Fruit fly (Drosophila melanogaster) whole organism, embryonic: Measurements from ENCODE around the gene CAH7.

Experiments used
- BtbVII ChIP-seq: fragments of 200-800 bp; sonication (Bioruptor generic); optimal IDR thresholded peaks from 3 replicates; lab custom pipeline; 2017; ENCODE audit warnings: missing biosample characterization, mild to moderate bottlenecking, missing genetic modification characterization
- CG12104 ChIP-seq: fragments of 200-800 bp; sonication (Bioruptor generic); optimal IDR thresholded peaks from 3 replicates; lab custom pipeline; 2016; ENCODE audit warnings: missing biosample characterization, missing genetic modification characterization
- CG12659 ChIP-seq: fragments of 200-800 bp; sonication (Bioruptor generic); optimal IDR thresholded peaks from 3 replicates; lab custom pipeline; 2017; ENCODE audit warnings: mild to moderate bottlenecking, missing biosample characterization, missing genetic modification reagents, missing genetic modification characterization
- CG1529 ChIP-seq: fragments of 200-800 bp; sonication (Bioruptor generic); optimal IDR thresholded peaks from 3 replicates; lab custom pipeline; 2018; ENCODE audit warnings: missing biosample characterization, missing genetic modification characterization
- CG15479 ChIP-seq: fragments of 200-800 bp; sonication (Bioruptor generic); optimal IDR thresholded peaks from 3 replicates; lab custom pipeline; 2019; ENCODE audit warnings: missing biosample characterization, mild to moderate bottlenecking, missing genetic modification characterization, moderate library complexity
- CG16779 ChIP-seq: fragments of 200-800 bp; sonication (Bioruptor generic); IDR thresholded peaks from 2 replicates; pipeline ENCODE4 v1.3.6; 2022; ENCODE audit warnings: missing biosample characterization, missing genetic modification characterization
- CG17186 ChIP-seq: fragments of 200-800 bp; sonication (Bioruptor generic); optimal IDR thresholded peaks from 3 replicates; lab custom pipeline; 2017; ENCODE audit warnings: missing biosample characterization, missing genetic modification reagents, missing genetic modification characterization
- CG17385 ChIP-seq: fragments of 200-800 bp; sonication (Bioruptor generic); optimal IDR thresholded peaks from 3 replicates; lab custom pipeline; 2018; ENCODE audit warnings: missing biosample characterization, mild to moderate bottlenecking, missing genetic modification characterization
- CG17612 ChIP-seq: fragments of 200-800 bp; sonication (Bioruptor generic); IDR thresholded peaks from 2 replicates; pipeline ENCODE4 v1.3.6; 2022; ENCODE audit warnings: missing biosample characterization, missing genetic modification characterization
- CG17912 ChIP-seq: fragments of 200-800 bp; sonication (Bioruptor generic); optimal IDR thresholded peaks from 2 replicates; lab custom pipeline; 2018; ENCODE audit warnings: missing biosample characterization, mild to moderate bottlenecking, missing genetic modification characterization
- CG1792 ChIP-seq: fragments of 200-800 bp; sonication (Bioruptor generic); optimal IDR thresholded peaks from 2 replicates; lab custom pipeline; 2016; ENCODE audit warnings: missing biosample characterization, missing genetic modification characterization
- CG18011 ChIP-seq: fragments of 200-800 bp; sonication (Bioruptor generic); optimal IDR thresholded peaks from 2 replicates; lab custom pipeline; 2017; ENCODE audit warnings: missing biosample characterization, missing genetic modification characterization, mild to moderate bottlenecking, moderate library complexity, missing genotype
- CG18619 ChIP-seq: fragments of 200-800 bp; sonication (Bioruptor generic); optimal IDR thresholded peaks from 3 replicates; lab custom pipeline; 2017; ENCODE audit warnings: missing biosample characterization, mild to moderate bottlenecking, missing genetic modification characterization
- CG2199 ChIP-seq: fragments of 200-800 bp; sonication (Bioruptor generic); IDR thresholded peaks from 3 replicates; pipeline ENCODE4 v1.3.6; 2022; ENCODE audit warnings: missing biosample characterization, missing genetic modification characterization
- CG31441 ChIP-seq: fragments of 200-800 bp; sonication (Bioruptor generic); IDR thresholded peaks from 2 replicates; pipeline ENCODE4 v1.3.6; 2022; ENCODE audit warnings: missing biosample characterization, missing genetic modification characterization
- CG3995 ChIP-seq: fragments of 200-800 bp; sonication (Bioruptor generic); optimal IDR thresholded peaks from 3 replicates; lab custom pipeline; 2016; ENCODE audit warnings: missing biosample characterization, missing genetic modification characterization
- CG7357 ChIP-seq: fragments of 200-800 bp; sonication (Bioruptor generic); IDR thresholded peaks from 3 replicates; pipeline ENCODE4 v1.3.6; 2022; ENCODE audit warnings: missing biosample characterization, missing genetic modification characterization
- CG8388 ChIP-seq: fragments of 200-800 bp; sonication (Bioruptor generic); optimal IDR thresholded peaks from 2 replicates; lab custom pipeline; 2019; ENCODE audit warnings: missing biosample characterization, mild to moderate bottlenecking, missing genetic modification characterization, moderate library complexity
- CG8924 ChIP-seq: fragments of 200-800 bp; optimal IDR thresholded peaks from 3 replicates; lab custom pipeline; 2019; ENCODE audit warnings: missing biosample characterization, mild to moderate bottlenecking, missing genetic modification characterization, moderate library complexity
- CG9437 ChIP-seq: fragments of 200-800 bp; sonication (Bioruptor generic); optimal IDR thresholded peaks from 2 replicates; lab custom pipeline; 2018; ENCODE audit warnings: missing biosample characterization, mild to moderate bottlenecking, missing genetic modification characterization
- CG9797 ChIP-seq: fragments of 200-800 bp; sonication (Bioruptor generic); optimal IDR thresholded peaks from 3 replicates; lab custom pipeline; 2018; ENCODE audit warnings: missing biosample characterization, mild to moderate bottlenecking, missing genetic modification characterization
- CG9876 ChIP-seq: fragments of 200-800 bp; sonication (Bioruptor generic); optimal IDR thresholded peaks from 2 replicates; lab custom pipeline; 2016; ENCODE audit warnings: missing biosample characterization, missing genetic modification characterization
- CG9932 ChIP-seq: fragments of 200-800 bp; sonication (Bioruptor generic); IDR thresholded peaks from 2 replicates; pipeline ENCODE4 v1.3.6; 2022; ENCODE audit warnings: missing biosample characterization, missing genetic modification characterization
- Dbx ChIP-seq: fragments of 200-800 bp; sonication (Bioruptor generic); IDR thresholded peaks from 3 replicates; pipeline ENCODE4 v1.3.6; 2022; ENCODE audit warnings: missing biosample characterization, missing genetic modification characterization
- Dll ChIP-seq: fragments of 200-800 bp; sonication (Bioruptor generic); IDR thresholded peaks from 4 replicates; pipeline ENCODE4 v1.3.6; 2022; ENCODE audit warnings: missing biosample characterization, missing genetic modification characterization; ENCODE audit not compliant: partially characterized antibody
- HLH4C ChIP-seq: fragments of 200-800 bp; sonication (Bioruptor generic); IDR thresholded peaks from 3 replicates; pipeline ENCODE4 v1.3.6; 2022; ENCODE audit warnings: missing biosample characterization, missing genetic modification characterization; ENCODE audit not compliant: partially characterized antibody
- HLH54F ChIP-seq: fragments of 200-800 bp; sonication (Bioruptor generic); optimal IDR thresholded peaks from 3 replicates; lab custom pipeline; 2016; ENCODE audit warnings: missing biosample characterization, missing genetic modification characterization
- Hmx ChIP-seq: fragments of 200-800 bp; sonication (Bioruptor generic); optimal IDR thresholded peaks from 2 replicates; lab custom pipeline; 2016; ENCODE audit warnings: missing biosample characterization, missing genetic modification characterization
- Lpt ChIP-seq: fragments of >200 bp; optimal IDR thresholded peaks from 2 replicates; lab custom pipeline; 2018; ENCODE audit warnings: missing biosample characterization, missing genetic modification characterization
- Myb ChIP-seq: fragments of 200-800 bp; sonication (Bioruptor generic); optimal IDR thresholded peaks from 2 replicates; lab custom pipeline; 2016; ENCODE audit warnings: missing biosample characterization, missing genetic modification characterization
- Pdp1 ChIP-seq, 2 experiments: fragments of 200-800 bp; sonication (Bioruptor generic); optimal IDR thresholded peaks; 3 replicates each; lab custom pipeline; 2016; ENCODE audit warnings: missing biosample characterization in 2 of 2, missing genetic modification characterization in 2 of 2, mild to moderate bottlenecking in 1 of 2, moderate library complexity in 1 of 2
- Sox102F ChIP-seq: fragments of 200-800 bp; sonication (Bioruptor generic); optimal IDR thresholded peaks from 2 replicates; lab custom pipeline; 2018; ENCODE audit warnings: missing biosample characterization, mild to moderate bottlenecking, missing genetic modification characterization, moderate library complexity
- dm ChIP-seq: fragments of 200-800 bp; sonication (Bioruptor generic); optimal IDR thresholded peaks from 3 replicates; lab custom pipeline; 2016; ENCODE audit warnings: missing biosample characterization, missing genetic modification characterization
- dpn ChIP-seq, 2 experiments: fragments of 200-800 bp; sonication (Bioruptor generic); optimal IDR thresholded peaks; 3 replicates each; lab custom pipeline; 2016; ENCODE audit warnings: missing biosample characterization in 2 of 2, missing genetic modification characterization in 2 of 2
- ewg ChIP-seq: fragments of 200-800 bp; sonication (Bioruptor generic); optimal IDR thresholded peaks from 3 replicates; lab custom pipeline; 2017; ENCODE audit warnings: mild to moderate bottlenecking, missing biosample characterization, missing genetic modification reagents, missing genetic modification characterization
- fru ChIP-seq: fragments of >200 bp; optimal IDR thresholded peaks from 2 replicates; lab custom pipeline; 2017
- kah ChIP-seq: fragments of 200-800 bp; sonication (Bioruptor generic); optimal IDR thresholded peaks from 2 replicates; lab custom pipeline; 2018; ENCODE audit warnings: missing biosample characterization, mild to moderate bottlenecking, missing genetic modification characterization
- mam ChIP-seq: fragments of 200-800 bp; sonication (Bioruptor generic); optimal IDR thresholded peaks from 3 replicates; lab custom pipeline; 2016; ENCODE audit warnings: missing biosample characterization, missing genetic modification characterization
- mld ChIP-seq: fragments of 200-800 bp; sonication (Bioruptor generic); IDR thresholded peaks from 3 replicates; pipeline ENCODE4 v1.3.6; 2022; ENCODE audit warnings: missing biosample characterization, missing genetic modification characterization; ENCODE audit not compliant: partially characterized antibody
- nerfin-2 ChIP-seq: fragments of 200-800 bp; sonication (Bioruptor generic); IDR thresholded peaks from 2 replicates; pipeline ENCODE4 v1.3.6; 2022; ENCODE audit warnings: missing biosample characterization, missing genetic modification characterization; ENCODE audit not compliant: partially characterized antibody
- otp ChIP-seq: fragments of 200-800 bp; sonication (Bioruptor generic); IDR thresholded peaks from 3 replicates; pipeline ENCODE4, ENCODE4 v1.3.6; 2022; ENCODE audit warnings: missing biosample characterization, missing genetic modification characterization
- pfk ChIP-seq: fragments of 200-800 bp; sonication (Bioruptor generic); optimal IDR thresholded peaks from 2 replicates; lab custom pipeline; 2018; ENCODE audit warnings: missing biosample characterization, mild to moderate bottlenecking, missing genetic modification characterization, moderate library complexity
- pho ChIP-seq: fragments of 200-800 bp; sonication (Bioruptor generic); optimal IDR thresholded peaks from 2 replicates; lab custom pipeline; 2016; ENCODE audit warnings: missing biosample characterization, missing genetic modification characterization
- prd ChIP-seq, 3 experiments: fragments of >200 bp in 2 of 3; fragments of 200-800 bp in 1 of 3; sonication (Bioruptor generic) in 1 of 3; optimal IDR thresholded peaks in 2 of 3; IDR thresholded peaks in 1 of 3; 2 replicates in 2 of 3; 3 replicates in 1 of 3; pipeline versions ENCODE4 v1.3.6 to Lab custom; 2017 to 2022; ENCODE audit warnings: missing biosample characterization in 1 of 3, missing genetic modification characterization in 1 of 3
- trh ChIP-seq: fragments of 200-800 bp; sonication (Bioruptor generic); optimal IDR thresholded peaks from 2 replicates; lab custom pipeline; 2016; ENCODE audit warnings: missing biosample characterization, missing genetic modification characterization
- usp ChIP-seq: fragments of >200 bp; optimal IDR thresholded peaks from 2 replicates; lab custom pipeline; 2017; ENCODE audit warnings: missing biosample characterization, missing genetic modification characterization
- vfl ChIP-seq: fragments of 200-800 bp; sonication (Bioruptor generic); optimal IDR thresholded peaks from 2 replicates; lab custom pipeline; 2016; ENCODE audit warnings: missing biosample characterization, missing genetic modification characterization
- vnd ChIP-seq: fragments of 200-800 bp; sonication (Bioruptor generic); IDR thresholded peaks from 3 replicates; pipeline ENCODE4 v1.3.6; 2022; ENCODE audit warnings: missing biosample characterization, missing genetic modification characterization; ENCODE audit not compliant: partially characterized antibody

The CAH7 gene

DNA sequence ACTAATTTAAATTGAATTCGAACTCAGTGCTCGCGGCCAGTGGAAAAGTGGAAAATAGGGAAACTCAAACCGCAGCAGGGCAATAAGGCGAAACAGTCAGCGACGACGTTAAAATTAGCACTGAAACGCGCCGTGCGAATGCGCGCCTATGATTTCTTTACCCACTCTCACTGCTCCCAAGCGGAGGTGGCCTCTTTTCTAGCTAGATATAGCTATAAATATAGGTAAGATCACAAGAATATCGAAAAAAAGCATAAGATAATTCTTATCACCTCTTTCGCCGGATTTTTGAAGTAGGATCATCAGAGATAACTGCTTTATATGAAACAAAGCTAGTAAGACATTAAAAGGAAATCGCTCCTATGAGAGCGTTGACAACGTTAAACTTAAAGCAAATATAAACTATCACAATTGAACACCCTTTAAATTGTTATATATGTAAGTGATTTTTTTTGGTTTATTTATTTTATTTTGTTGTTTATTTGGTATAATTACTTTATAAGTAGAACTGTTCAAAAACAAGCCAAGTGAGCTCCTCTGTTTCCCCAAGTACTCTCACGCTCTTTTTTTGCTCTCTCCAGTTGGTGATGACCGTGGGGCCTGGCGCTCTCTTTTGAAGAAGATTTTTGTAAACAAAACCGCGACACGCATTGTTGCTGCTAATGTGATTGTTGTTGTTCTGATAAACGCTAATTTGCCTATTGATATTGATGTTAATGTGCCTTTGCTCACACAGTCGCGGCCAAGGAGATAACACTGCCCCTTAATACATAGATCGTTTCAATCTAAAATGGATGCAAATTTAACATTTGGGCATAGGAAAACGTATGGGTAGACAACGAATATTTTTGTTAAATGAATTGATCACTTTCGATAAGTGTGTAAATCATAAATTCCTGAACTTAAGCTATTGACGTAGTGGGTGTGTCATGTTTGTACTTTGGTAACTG lies 27.9 kb downstream of the CAH7 start, which contains the start of gene tws (continued):
- TF ChIP-seq mld (GFP tag; lab: Robert Waterston, UW) (no peak), Pdp1 (GFP tag; optimal IDR thresholded peaks at IDR 0.05; lab: Kevin White, UChicago) (peak; percentile 13 to 47), HLH4C (no peak), CG17612 (no peak), CG15479 (GFP tag; lab: Kevin White, UChicago) (no peak), nerfin-2 (no peak), Dbx (0 out of 3 replicates have a peak, but pooled peaks have one; percentile 27), CG9437 (peak; percentile 58), Hmx (GFP tag; lab: Kevin White, UChicago) (no peak), CG12104 (peak; percentile 12), CG9932 (GFP tag; lab: Robert Waterston, UW) (peak; percentile 61), CG8924 (tag; lab: Kevin White, UChicago) (peak; percentile 47), pfk (GFP tag; lab: Kevin White, UChicago) (no peak), CG9797 (GFP tag; lab: Kevin White, UChicago) (no peak), CG17186 (GFP tag; lab: Kevin White, UChicago) (no peak), CG18011 (GFP tag; lab: Kevin White, UChicago) (no peak), Lpt (GFP tag; lab: Kevin White, UChicago) (no peak), kah (GFP tag; lab: Kevin White, UChicago) (no peak), prd (optimal IDR thresholded peaks at IDR 0.05; lab: Kevin White, UChicago) (no peak), prd (GFP tag; IDR thresholded peaks at IDR 0.05; lab: Robert Waterston, UW) (peak; percentile 33; the same call in 1 of the 3 replicates), CG7357 (GFP tag; lab: Robert Waterston, UW) (0 out of 3 replicates have a peak, but pooled peaks have one; percentile 35), BtbVII (GFP tag; lab: Kevin White, UChicago) (peak; percentile 58), pho (GFP tag; lab: Kevin White, UChicago) (peak; percentile 48), CG16779 (no peak), mam (GFP tag; lab: Kevin White, UChicago) (peak; percentile 48), CG1529 (GFP tag; lab: Kevin White, UChicago) (peak; percentile 24), Sox102F (GFP tag; lab: Kevin White, UChicago) (peak; percentile 56), HLH54F (GFP tag; lab: Kevin White, UChicago) (peak; percentile 13), vfl (GFP tag; lab: Kevin White, UChicago) (no peak), vnd (GFP tag; lab: Robert Waterston, UW) (no peak), CG17912 (GFP tag; lab: Kevin White, UChicago) (no peak), fru (lab: Kevin White, UChicago) (no peak), CG2199 (GFP tag; lab: Robert Waterston, UW) (peak; percentile 59; the same call in 1 of the 3 replicates), Dll (GFP tag; lab: Robert Waterston, UW) (no peak), ewg (GFP tag; lab: Kevin White, UChicago) (peak; percentile 32), CG17385 (peak; percentile 30), CG1792 (GFP tag; lab: Kevin White, UChicago) (peak; percentile 21), CG3995 (peak; percentile 69), dm (GFP tag; lab: Kevin White, UChicago) (no peak), CG8388 (peak; percentile 6), dpn (GFP tag; optimal IDR thresholded peaks at IDR 0.05; lab: Kevin White, UChicago) (peak in 1 of 2 experiments; percentile 48), trh (GFP tag; lab: Kevin White, UChicago) (no peak), Myb (GFP tag; lab: Kevin White, UChicago) (peak; percentile 19), CG9876 (no peak), otp (GFP tag; lab: Robert Waterston, UW) (peak; percentile 75), CG18619 (GFP tag; lab: Kevin White, UChicago) (peak; percentile 14), CG12659 (GFP tag; lab: Kevin White, UChicago) (peak; percentile 44), CG31441 (GFP tag; lab: Robert Waterston, UW) (peak; percentile 68), usp (GFP tag; lab: Kevin White, UChicago) (no peak)
